Worm (Caenorhabditis elegans) whole organism, L4/young adult: ENCODE data around the gene fbxa-59.

Experiments
- W03F9.2 ChIP-seq: fragments of 150-350 bp; optimal IDR thresholded peaks from 2 replicates; lab custom pipeline; 2014; ENCODE audit warnings: missing biosample characterization, missing genetic modification characterization
- dao-5 ChIP-seq: sonication (generic microtip); optimal IDR thresholded peaks from 2 replicates; lab custom pipeline; 2016; ENCODE audit warnings: missing genotype, missing genetic modification characterization, moderate library complexity, missing compliant biosample characterization

- TF ChIP-seq dao-5 (tag; lab: Kevin White, UChicago) (no peak), W03F9.2 (tag; lab: Kevin White, UChicago) (no peak)
Observed at ce11 chrIII:919322-919721, 24.0 kb downstream of the fbxa-59 start, which contains the start of gene F23H11.7.
